Fruit fly (Drosophila melanogaster): Measurements from ENCODE around the gene CG31975.

CG31975 gene

dm6 chr2L:94639-95059, 46.1 kb downstream of the CG31975 start, which contains the start of gene Zir (continued):
- TF ChIP-seq CG13287 (GFP tag; IDR thresholded peaks at IDR 0.05; ENCODE audit: partially characterized antibody) (peak; percentile 80), amos (GFP tag; IDR thresholded peaks at IDR 0.05; ENCODE audit: partially characterized antibody) (peak; percentile 74; the same call in 1 of the 2 replicates), stwl (tag; optimal IDR thresholded peaks at IDR 0.05) (peak; percentile 33), exex (tag; optimal IDR thresholded peaks at IDR 0.05) (no peak), CG14710 (tag; optimal IDR thresholded peaks at IDR 0.05) (peak; percentile 13), pfk (GFP tag; optimal IDR thresholded peaks at IDR 0.05) (no peak), CG10959 (GFP tag; IDR thresholded peaks at IDR 0.05) (no peak), CG12659 (GFP tag; optimal IDR thresholded peaks at IDR 0.05) (peak; percentile 26), bbx (GFP tag; IDR thresholded peaks at IDR 0.05; ENCODE audit: partially characterized antibody) (peak; percentile 80), wek (GFP tag; optimal IDR thresholded peaks at IDR 0.05) (peak; percentile 94), Opbp (GFP tag; IDR thresholded peaks at IDR 0.05; ENCODE audit: partially characterized antibody) (no peak; the same call in 1 of the 3 replicates), bowl (GFP tag; IDR thresholded peaks at IDR 0.05) (no peak)

dm6 chr2L:94096-94495, 46.7 kb downstream of the CG31975 start:
- TF ChIP-seq bbx (GFP tag; IDR thresholded peaks at IDR 0.05; ENCODE audit: partially characterized antibody) (peak; percentile 10; the same call in 1 of the 2 replicates), Kr (GFP tag; optimal IDR thresholded peaks at IDR 0.05) (no peak), Blimp-1 (GFP tag; optimal IDR thresholded peaks at IDR 0.05) (peak; percentile 86), Camta (GFP tag; optimal IDR thresholded peaks at IDR 0.05) (no peak), nau (GFP tag; optimal IDR thresholded peaks at IDR 0.05) (peak; percentile 70), CG10462 (GFP tag; optimal IDR thresholded peaks at IDR 0.05) (no peak), CG2202 (tag; optimal IDR thresholded peaks at IDR 0.05) (no peak), Ptx1 (GFP tag; IDR thresholded peaks at IDR 0.05) (no peak), wdn (GFP tag; IDR thresholded peaks at IDR 0.05) (no peak), CG18599 (GFP tag; optimal IDR thresholded peaks at IDR 0.05) (no peak), CG11398 (GFP tag; optimal IDR thresholded peaks at IDR 0.05) (no peak), CG2712 (tag; optimal IDR thresholded peaks at IDR 0.05) (no peak), CG2199 (GFP tag; IDR thresholded peaks at IDR 0.05) (0 out of 3 replicates have a peak, but pooled peaks have one; percentile 21), twi (tag; optimal IDR thresholded peaks at IDR 0.05) (peak; percentile 11), hkb (optimal IDR thresholded peaks at IDR 0.05) (no peak), hkb (GFP tag; IDR thresholded peaks at IDR 0.05) (0 out of 2 replicates have a peak, but pooled peaks have one; percentile 8), CG14667 (GFP tag; IDR thresholded peaks at IDR 0.05) (no peak), Atf6 (GFP tag; IDR thresholded peaks at IDR 0.05) (no peak), lbe (GFP tag; optimal IDR thresholded peaks at IDR 0.05) (no peak), Nf-YB (GFP tag; optimal IDR thresholded peaks at IDR 0.05) (peak; percentile 63), CG10147 (GFP tag; optimal IDR thresholded peaks at IDR 0.05) (no peak), eyg (GFP tag; optimal IDR thresholded peaks at IDR 0.05) (no peak), CG7271 (tag; optimal IDR thresholded peaks at IDR 0.05) (no peak)

dm6 chr2L:92993-93392, 47.8 kb downstream of the CG31975 start:
- TF ChIP-seq CG11093 (GFP tag; IDR thresholded peaks at IDR 0.05) (no peak), E2f2 (GFP tag; IDR thresholded peaks at IDR 0.05) (no peak), CG2199 (GFP tag; IDR thresholded peaks at IDR 0.05) (0 out of 3 replicates have a peak, but pooled peaks have one; percentile 1), CG2875 (GFP tag; optimal IDR thresholded peaks at IDR 0.05) (no peak), Med (GFP tag) (peak; percentile 47), nau (GFP tag; optimal IDR thresholded peaks at IDR 0.05) (peak; percentile 15), CG10543 (GFP tag; optimal IDR thresholded peaks at IDR 0.05) (peak; percentile 22), Ets65A (GFP tag) (peak; percentile 78)
